Worm (Caenorhabditis elegans) whole organism, L2 larva: ENCODE results near the gene sfxn-1.1.

Experiments used
- alr-1 ChIP-seq: fragments of 150-350 bp; optimal IDR thresholded peaks from 2 replicates; lab custom pipeline; 2014; ENCODE audit warnings: missing biosample characterization, missing genetic modification characterization
- lin-13 ChIP-seq: fragments of 150-350 bp; optimal IDR thresholded peaks from 2 replicates; lab custom pipeline; 2014; ENCODE audit warnings: missing biosample characterization, missing genetic modification reagents, missing genetic modification characterization
- peb-1 ChIP-seq: fragments of 150-350 bp; optimal IDR thresholded peaks from 2 replicates; lab custom pipeline; 2014; ENCODE audit warnings: missing biosample characterization, missing genetic modification characterization
- unc-62 ChIP-seq: fragments of 150-350 bp; optimal IDR thresholded peaks from 2 replicates; lab custom pipeline; 2014; ENCODE audit warnings: missing biosample characterization, missing genetic modification reagents, missing genetic modification characterization
- zag-1 ChIP-seq: fragments of 150-350 bp; optimal IDR thresholded peaks from 2 replicates; lab custom pipeline; 2014; ENCODE audit warnings: missing biosample characterization, missing genetic modification characterization
- ztf-11 ChIP-seq: sonication (generic microtip); optimal IDR thresholded peaks from 2 replicates; lab custom pipeline; 2017; ENCODE audit warnings: missing biosample characterization, missing genetic modification characterization

DNA sequence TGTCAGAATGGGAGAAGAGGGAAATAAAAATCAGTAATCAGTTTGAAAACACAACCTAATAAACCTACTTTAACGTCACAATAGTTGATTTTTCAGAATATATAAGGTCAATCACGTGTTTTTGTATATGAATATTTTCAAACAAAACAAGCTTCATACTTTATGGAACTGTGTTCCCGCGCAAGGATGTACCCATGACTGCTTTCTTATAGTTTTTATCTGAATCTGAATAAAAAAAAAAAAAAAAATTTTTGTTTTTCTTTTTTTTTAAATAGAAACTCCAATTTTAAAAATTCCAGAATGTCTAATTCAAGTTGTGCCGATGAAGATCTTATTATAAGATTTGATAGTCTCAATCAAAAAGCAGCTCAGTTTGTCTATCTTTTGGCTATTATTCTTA is 9.8 kb upstream of the sfxn-1.1 start, which contains the start of gene sra-2:
- TF ChIP-seq zag-1 = no peak
- TF ChIP-seq unc-62 (GFP tag; lab: Kevin White, UChicago) = no peak
- no peak for TF ChIP-seq alr-1
- no peak for TF ChIP-seq lin-13 (GFP tag; lab: Kevin White, UChicago)
- TF ChIP-seq ztf-11 (tag; lab: Kevin White, UChicago) = no peak
- TF ChIP-seq peb-1 (tag; lab: Kevin White, UChicago) = no peak
